Fruit fly (Drosophila melanogaster) whole organism, embryonic: ENCODE measurements around the gene CG14684.
A peak's percentile ranks its signal among the peaks of the same experiment; 100 is the strongest.

Source experiments
- Blimp-1 ChIP-seq: fragments of 200-800 bp; sonication (Bioruptor generic); optimal IDR thresholded peaks from 3 replicates; lab custom pipeline; 2018; ENCODE audit warnings: missing biosample characterization, missing genetic modification characterization, mild to moderate bottlenecking, moderate library complexity, missing genetic modification reagents
- BtbVII ChIP-seq: fragments of 200-800 bp; sonication (Bioruptor generic); optimal IDR thresholded peaks from 3 replicates; lab custom pipeline; 2017; ENCODE audit warnings: missing biosample characterization, mild to moderate bottlenecking, missing genetic modification characterization
- CG10274 ChIP-seq: fragments of 200-800 bp; sonication (Bioruptor generic); optimal IDR thresholded peaks from 3 replicates; lab custom pipeline; 2017; ENCODE audit warnings: missing biosample characterization, mild to moderate bottlenecking, missing genetic modification characterization
- CG10431 ChIP-seq: fragments of 200-800 bp; sonication (Bioruptor generic); optimal IDR thresholded peaks from 3 replicates; lab custom pipeline; 2018; ENCODE audit warnings: missing biosample characterization, mild to moderate bottlenecking, missing genetic modification characterization
- CG10543 ChIP-seq: fragments of 200-800 bp; sonication (Bioruptor generic); optimal IDR thresholded peaks from 3 replicates; lab custom pipeline; 2017; ENCODE audit warnings: missing biosample characterization, mild to moderate bottlenecking, missing genetic modification characterization, moderate library complexity
- CG11085 ChIP-seq: fragments of 200-800 bp; sonication (Bioruptor generic); IDR thresholded peaks from 2 replicates; pipeline ENCODE4 v1.3.6; 2022; ENCODE audit warnings: missing biosample characterization, missing genetic modification characterization
- CG12659 ChIP-seq: fragments of 200-800 bp; sonication (Bioruptor generic); optimal IDR thresholded peaks from 3 replicates; lab custom pipeline; 2017; ENCODE audit warnings: mild to moderate bottlenecking, missing biosample characterization, missing genetic modification reagents, missing genetic modification characterization
- CG13775 ChIP-seq: fragments of 200-800 bp; sonication (Bioruptor generic); optimal IDR thresholded peaks from 3 replicates; lab custom pipeline; 2017; ENCODE audit warnings: missing biosample characterization, mild to moderate bottlenecking, missing genetic modification characterization
- CG14014 ChIP-seq: fragments of 200-800 bp; sonication (Bioruptor generic); IDR thresholded peaks from 2 replicates; pipeline ENCODE4 v1.3.6; 2022; ENCODE audit warnings: missing biosample characterization, missing genetic modification characterization
- CG2116 ChIP-seq: fragments of 200-800 bp; sonication (Bioruptor generic); optimal IDR thresholded peaks from 3 replicates; lab custom pipeline; 2018; ENCODE audit warnings: missing biosample characterization, mild to moderate bottlenecking, missing genetic modification characterization
- CG2202 ChIP-seq: fragments of 200-800 bp; sonication (Bioruptor generic); optimal IDR thresholded peaks from 2 replicates; lab custom pipeline; 2018; ENCODE audit warnings: missing biosample characterization, mild to moderate bottlenecking, missing genetic modification characterization
- CG3065 ChIP-seq: fragments of 200-800 bp; sonication (Bioruptor generic); optimal IDR thresholded peaks from 2 replicates; lab custom pipeline; 2016; ENCODE audit warnings: missing biosample characterization, missing genetic modification characterization
- CG31441 ChIP-seq: fragments of 200-800 bp; sonication (Bioruptor generic); IDR thresholded peaks from 2 replicates; pipeline ENCODE4 v1.3.6; 2022; ENCODE audit warnings: missing biosample characterization, missing genetic modification characterization
- CG4424 ChIP-seq: fragments of 200-800 bp; sonication (Bioruptor generic); optimal IDR thresholded peaks from 3 replicates; lab custom pipeline; 2016; ENCODE audit warnings: missing biosample characterization, missing genetic modification characterization
- CG5245 ChIP-seq: fragments of 200-800 bp; sonication (Bioruptor generic); optimal IDR thresholded peaks from 3 replicates; lab custom pipeline; 2016; ENCODE audit warnings: missing biosample characterization, missing genetic modification characterization
- CG5953 ChIP-seq: fragments of 200-800 bp; sonication (Bioruptor generic); IDR thresholded peaks from 2 replicates; pipeline ENCODE4 v1.3.6; 2022; ENCODE audit warnings: missing biosample characterization, missing genetic modification characterization
- CG6254 ChIP-seq: fragments of 200-800 bp; sonication (Bioruptor generic); optimal IDR thresholded peaks from 3 replicates; lab custom pipeline; 2017; ENCODE audit warnings: mild to moderate bottlenecking, missing biosample characterization, missing genetic modification reagents, missing genetic modification characterization
- CG6689 ChIP-seq: fragments of 200-800 bp; sonication (Bioruptor generic); IDR thresholded peaks from 2 replicates; pipeline ENCODE4 v1.3.6; 2022; ENCODE audit warnings: missing biosample characterization, missing genetic modification characterization
- CG7271 ChIP-seq: fragments of 200-800 bp; sonication (Bioruptor generic); optimal IDR thresholded peaks from 2 replicates; lab custom pipeline; 2018; ENCODE audit warnings: missing biosample characterization, mild to moderate bottlenecking, missing genetic modification characterization, moderate library complexity
- CG8388 ChIP-seq: fragments of 200-800 bp; sonication (Bioruptor generic); optimal IDR thresholded peaks from 2 replicates; lab custom pipeline; 2019; ENCODE audit warnings: missing biosample characterization, mild to moderate bottlenecking, missing genetic modification characterization, moderate library complexity
- CG9817 ChIP-seq: fragments of 200-800 bp; sonication (Bioruptor generic); optimal IDR thresholded peaks from 2 replicates; lab custom pipeline; 2018; ENCODE audit warnings: missing biosample characterization, mild to moderate bottlenecking, missing genetic modification characterization, moderate library complexity
- D19A ChIP-seq: fragments of 200-800 bp; optimal IDR thresholded peaks from 3 replicates; lab custom pipeline; 2019; ENCODE audit warnings: missing biosample characterization, mild to moderate bottlenecking, missing genetic modification characterization, moderate library complexity
- HmgZ ChIP-seq: fragments of 200-800 bp; sonication (Bioruptor generic); optimal IDR thresholded peaks from 2 replicates; lab custom pipeline; 2018; ENCODE audit warnings: missing biosample characterization, mild to moderate bottlenecking, missing genetic modification characterization
- Hmr ChIP-seq: fragments of 200-800 bp; sonication (Bioruptor generic); optimal IDR thresholded peaks from 3 replicates; lab custom pipeline; 2017; ENCODE audit warnings: mild to moderate bottlenecking, missing biosample characterization, missing genetic modification reagents, missing genetic modification characterization
- Lim3 ChIP-seq: fragments of 200-800 bp; sonication (Bioruptor generic); IDR thresholded peaks from 2 replicates; pipeline ENCODE4 v1.3.6; 2022; ENCODE audit warnings: missing biosample characterization, missing genetic modification characterization
- Oli ChIP-seq: fragments of 200-800 bp; sonication (Bioruptor generic); optimal IDR thresholded peaks from 2 replicates; lab custom pipeline; 2018; ENCODE audit warnings: missing biosample characterization, mild to moderate bottlenecking, missing genetic modification characterization, moderate library complexity
- Optix ChIP-seq: fragments of 200-800 bp; sonication (Bioruptor generic); IDR thresholded peaks from 3 replicates; pipeline ENCODE4 v1.3.6; 2022; ENCODE audit warnings: missing biosample characterization, missing genetic modification characterization
- PHDP ChIP-seq: fragments of 200-800 bp; sonication (Bioruptor generic); optimal IDR thresholded peaks from 3 replicates; lab custom pipeline; 2018; ENCODE audit warnings: missing biosample characterization, mild to moderate bottlenecking, missing genetic modification characterization, moderate library complexity
- Scr ChIP-seq: fragments of 200-800 bp; sonication (Bioruptor generic); IDR thresholded peaks from 2 replicates; pipeline ENCODE4 v1.3.6; 2022; ENCODE audit warnings: missing biosample characterization, missing genetic modification characterization; ENCODE audit not compliant: partially characterized antibody
- Tbp ChIP-seq: fragments of >200 bp; optimal IDR thresholded peaks from 2 replicates; lab custom pipeline; 2018; ENCODE audit warnings: missing biosample characterization, missing genetic modification characterization
- Trl ChIP-seq, 3 experiments: fragments of >200 bp in 2 of 3; fragments of 200-800 bp in 1 of 3; sonication (Bioruptor generic) in 1 of 3; optimal IDR thresholded peaks; 2 replicates in 1 of 3; 3 replicates in 2 of 3; lab custom pipeline; 2016 to 2017; ENCODE audit warnings: missing biosample characterization in 1 of 3, missing genetic modification characterization in 1 of 3
- Usf ChIP-seq: fragments of 200-800 bp; sonication (Bioruptor generic); optimal IDR thresholded peaks from 2 replicates; lab custom pipeline; 2017; ENCODE audit warnings: missing genotype, missing biosample characterization, missing genetic modification characterization
- ab ChIP-seq: fragments of 200-800 bp; sonication (Bioruptor generic); optimal IDR thresholded peaks from 2 replicates; lab custom pipeline; 2016; ENCODE audit warnings: missing biosample characterization, missing genetic modification characterization
- bowl ChIP-seq: fragments of 200-800 bp; sonication (Bioruptor generic); IDR thresholded peaks from 2 replicates; pipeline ENCODE4 v1.3.6; 2022; ENCODE audit warnings: missing biosample characterization, missing genetic modification characterization
- btn ChIP-seq: fragments of 200-800 bp; sonication (Bioruptor generic); optimal IDR thresholded peaks from 2 replicates; lab custom pipeline; 2016; ENCODE audit warnings: missing biosample characterization, missing genetic modification characterization
- danr ChIP-seq: fragments of 200-800 bp; sonication (Bioruptor generic); IDR thresholded peaks from 2 replicates; pipeline ENCODE4 v1.3.6; 2022; ENCODE audit warnings: missing biosample characterization, missing genetic modification characterization
- lola ChIP-seq, 3 experiments: fragments of >200 bp in 2 of 3; fragments of 200-800 bp in 1 of 3; sonication (Bioruptor generic) in 1 of 3; optimal IDR thresholded peaks; 2 replicates each; lab custom pipeline; 2017 to 2019; ENCODE audit warnings: missing biosample characterization in 3 of 3, missing genetic modification characterization in 3 of 3, mild to moderate bottlenecking in 1 of 3, moderate library complexity in 1 of 3
- nerfin-2 ChIP-seq: fragments of 200-800 bp; sonication (Bioruptor generic); IDR thresholded peaks from 2 replicates; pipeline ENCODE4 v1.3.6; 2022; ENCODE audit warnings: missing biosample characterization, missing genetic modification characterization; ENCODE audit not compliant: partially characterized antibody
- nom ChIP-seq: fragments of 200-800 bp; sonication (Bioruptor generic); optimal IDR thresholded peaks from 2 replicates; lab custom pipeline; 2017; ENCODE audit warnings: missing biosample characterization, missing genetic modification characterization, mild to moderate bottlenecking, moderate library complexity, missing genetic modification reagents
- pnt ChIP-seq: fragments of 200-800 bp; sonication (Bioruptor generic); optimal IDR thresholded peaks from 3 replicates; lab custom pipeline; 2016; ENCODE audit warnings: missing biosample characterization, missing genetic modification characterization
- prd ChIP-seq, 3 experiments: fragments of >200 bp in 2 of 3; fragments of 200-800 bp in 1 of 3; sonication (Bioruptor generic) in 1 of 3; optimal IDR thresholded peaks in 2 of 3; IDR thresholded peaks in 1 of 3; 2 replicates in 2 of 3; 3 replicates in 1 of 3; pipeline versions ENCODE4 v1.3.6 to Lab custom; 2017 to 2022; ENCODE audit warnings: missing biosample characterization in 1 of 3, missing genetic modification characterization in 1 of 3
- pum ChIP-seq: fragments of 200-800 bp; sonication (Bioruptor generic); optimal IDR thresholded peaks from 2 replicates; lab custom pipeline; 2016; ENCODE audit warnings: missing biosample characterization, missing genetic modification characterization
- ranshi ChIP-seq: fragments of 200-800 bp; sonication (Bioruptor generic); IDR thresholded peaks from 2 replicates; pipeline ENCODE4 v1.3.6; 2022; ENCODE audit warnings: missing biosample characterization, missing genetic modification characterization
- seq ChIP-seq: fragments of 200-800 bp; sonication (Bioruptor generic); IDR thresholded peaks from 2 replicates; pipeline ENCODE4 v1.3.6; 2022; ENCODE audit warnings: missing biosample characterization, missing genetic modification characterization
- shn ChIP-seq: fragments of 200-800 bp; sonication (Bioruptor generic); optimal IDR thresholded peaks from 3 replicates; lab custom pipeline; 2016; ENCODE audit warnings: missing biosample characterization, missing genetic modification characterization
- sob ChIP-seq: fragments of 200-800 bp; sonication (Bioruptor generic); IDR thresholded peaks from 2 replicates; pipeline ENCODE4 v1.3.6; 2022; ENCODE audit warnings: missing biosample characterization, missing genetic modification characterization
- tgo ChIP-seq: fragments of 200-800 bp; sonication (Bioruptor generic); IDR thresholded peaks from 3 replicates; pipeline ENCODE4 v1.3.6; 2022; ENCODE audit warnings: missing biosample characterization, missing genetic modification characterization
- wor ChIP-seq: fragments of 200-800 bp; sonication (Bioruptor generic); IDR thresholded peaks from 2 replicates; pipeline ENCODE4 v1.3.6; 2022; ENCODE audit warnings: missing biosample characterization, missing genetic modification characterization
- z ChIP-seq: fragments of 200-800 bp; sonication (Bioruptor generic); IDR thresholded peaks from 3 replicates; pipeline ENCODE4 v1.3.6; 2022; ENCODE audit warnings: missing biosample characterization, missing genetic modification characterization
- zf30C ChIP-seq: fragments of 200-800 bp; sonication (Bioruptor generic); optimal IDR thresholded peaks from 3 replicates; lab custom pipeline; 2018; ENCODE audit warnings: missing biosample characterization, mild to moderate bottlenecking, missing genetic modification characterization

The CG14684 gene

DNA sequence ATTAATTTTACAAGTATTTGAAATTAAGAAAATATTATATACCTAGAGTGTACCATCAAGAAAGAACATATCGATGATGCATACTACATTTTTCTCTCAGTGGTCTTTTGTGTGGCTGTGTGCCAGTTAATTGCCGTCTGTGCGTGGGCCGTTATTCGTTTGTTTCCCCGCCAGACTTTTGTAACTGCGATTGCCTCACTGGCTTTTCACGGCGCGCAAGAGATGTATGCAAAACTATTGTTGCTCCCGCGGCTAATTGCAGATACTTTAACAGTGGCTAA lies 25.2 kb upstream of the CG14684 start (continued):
- peak; percentile 22 for TF ChIP-seq CG2202
- no peak for TF ChIP-seq CG13775 (GFP tag; lab: Kevin White, UChicago)
- no peak for TF ChIP-seq Hmr
- TF ChIP-seq PHDP (tag; lab: Kevin White, UChicago): peak; percentile 19
- no peak for TF ChIP-seq nom (GFP tag; lab: Kevin White, UChicago)
- TF ChIP-seq Optix (GFP tag; lab: Robert Waterston, UW): peak; percentile 65; the same call in 1 of the 3 replicates
- no peak for TF ChIP-seq ab (GFP tag; lab: Kevin White, UChicago)
- no peak for TF ChIP-seq nerfin-2
- TF ChIP-seq Lim3 (GFP tag; lab: Robert Waterston, UW): no peak
- no peak for TF ChIP-seq Usf (GFP tag; lab: Kevin White, UChicago)
- TF ChIP-seq CG10274 (GFP tag; lab: Kevin White, UChicago): no peak
- no peak for TF ChIP-seq lola (GFP tag; optimal IDR thresholded peaks at IDR 0.05; lab: Kevin White, UChicago)
- peak; percentile 60 for TF ChIP-seq CG14014 (GFP tag; lab: Robert Waterston, UW)
- TF ChIP-seq Trl (optimal IDR thresholded peaks at IDR 0.05; lab: Kevin White, UChicago): no peak
- no peak for TF ChIP-seq Trl (GFP tag; optimal IDR thresholded peaks at IDR 0.05; lab: Kevin White, UChicago)
- TF ChIP-seq shn (GFP tag; lab: Kevin White, UChicago): no peak
- peak; percentile 43 for TF ChIP-seq CG6254 (GFP tag; lab: Kevin White, UChicago)
- peak; percentile 46; the same call in 1 of the 2 replicates for TF ChIP-seq CG6689 (GFP tag; lab: Robert Waterston, UW)
- peak; percentile 37 for TF ChIP-seq Blimp-1
- peak; percentile 56; the same call in 1 of the 2 replicates for TF ChIP-seq danr (GFP tag; lab: Robert Waterston, UW)
- TF ChIP-seq CG5245 (GFP tag; lab: Kevin White, UChicago): peak; percentile 61
- no peak for TF ChIP-seq Scr (GFP tag; lab: Robert Waterston, UW)
- no peak for TF ChIP-seq CG11085 (GFP tag; lab: Robert Waterston, UW)
- TF ChIP-seq CG4424 (GFP tag; lab: Kevin White, UChicago): peak; percentile 25
- TF ChIP-seq prd (optimal IDR thresholded peaks at IDR 0.05; lab: Kevin White, UChicago): no peak
- peak; percentile 78 for TF ChIP-seq prd (GFP tag; IDR thresholded peaks at IDR 0.05; lab: Robert Waterston, UW)
- TF ChIP-seq btn (GFP tag; lab: Kevin White, UChicago): no peak
- peak; percentile 65 for TF ChIP-seq ranshi (GFP tag; lab: Robert Waterston, UW)
- TF ChIP-seq CG5953 (GFP tag; lab: Robert Waterston, UW): peak; percentile 47; the same call in 1 of the 2 replicates
- TF ChIP-seq pnt: no peak
- no peak for TF ChIP-seq CG31441
- TF ChIP-seq zf30C (GFP tag; lab: Kevin White, UChicago): peak; percentile 85
- no peak for TF ChIP-seq CG12659 (GFP tag; lab: Kevin White, UChicago)
- TF ChIP-seq CG7271 (tag; lab: Kevin White, UChicago): no peak
- TF ChIP-seq pum: no peak
- no peak for TF ChIP-seq Tbp
- TF ChIP-seq CG3065 (GFP tag; lab: Kevin White, UChicago): no peak
- TF ChIP-seq seq: peak; percentile 70
- peak; percentile 52 for TF ChIP-seq wor (GFP tag; lab: Robert Waterston, UW)
- TF ChIP-seq CG10543 (GFP tag; lab: Kevin White, UChicago): no peak
- peak; percentile 8 for TF ChIP-seq CG9817 (tag; lab: Kevin White, UChicago)
- peak; percentile 48 for TF ChIP-seq CG8388 (GFP tag; lab: Kevin White, UChicago)
- TF ChIP-seq sob (GFP tag; lab: Robert Waterston, UW): peak; percentile 56
- TF ChIP-seq Oli (tag; lab: Kevin White, UChicago): peak; percentile 10
- no peak for TF ChIP-seq HmgZ (tag; lab: Kevin White, UChicago)
- TF ChIP-seq bowl (GFP tag; lab: Robert Waterston, UW): peak; percentile 46; the same call in 1 of the 2 replicates
- no peak for TF ChIP-seq D19A (tag; lab: Kevin White, UChicago)
- TF ChIP-seq CG2116 (GFP tag; lab: Kevin White, UChicago): no peak
- TF ChIP-seq BtbVII (GFP tag; lab: Kevin White, UChicago): no peak
- peak; percentile 59; the same call in 2 of the 3 replicates for TF ChIP-seq tgo
- peak; percentile 67; the same call in 2 of the 3 replicates for TF ChIP-seq z (GFP tag; lab: Robert Waterston, UW)
- TF ChIP-seq CG10431 (GFP tag; lab: Kevin White, UChicago): no peak
